Fruit fly (Drosophila melanogaster) whole organism, embryonic: ENCODE measurements around the gene CG2120.

ENCODE experiments used
- CG10959 ChIP-seq: fragments of 200-800 bp; sonication (Bioruptor generic); IDR thresholded peaks from 2 replicates; pipeline ENCODE4 v1.3.6; 2022; ENCODE audit warnings: missing biosample characterization, missing genetic modification characterization
- CG34422 ChIP-seq: fragments of 200-800 bp; sonication (Bioruptor generic); IDR thresholded peaks from 3 replicates; pipeline ENCODE4 v1.3.6; 2022; ENCODE audit warnings: missing biosample characterization, missing genetic modification characterization
- CG5953 ChIP-seq: fragments of 200-800 bp; sonication (Bioruptor generic); IDR thresholded peaks from 2 replicates; pipeline ENCODE4 v1.3.6; 2022; ENCODE audit warnings: missing biosample characterization, missing genetic modification characterization
- CG7987 ChIP-seq: fragments of 200-800 bp; sonication (Bioruptor generic); optimal IDR thresholded peaks from 2 replicates; lab custom pipeline; 2018; ENCODE audit warnings: missing biosample characterization, mild to moderate bottlenecking, missing genetic modification characterization, moderate library complexity
- Drgx ChIP-seq: fragments of 200-800 bp; sonication (Bioruptor generic); IDR thresholded peaks from 2 replicates; pipeline ENCODE4 v1.3.6; 2022; ENCODE audit warnings: missing biosample characterization, missing genetic modification characterization
- Spps ChIP-seq: fragments of 200-800 bp; sonication (Bioruptor generic); optimal IDR thresholded peaks from 2 replicates; lab custom pipeline; 2018; ENCODE audit warnings: missing biosample characterization, mild to moderate bottlenecking, missing genetic modification characterization
- psq ChIP-seq: fragments of 200-800 bp; sonication (Bioruptor generic); optimal IDR thresholded peaks from 2 replicates; lab custom pipeline; 2017; ENCODE audit warnings: missing biosample characterization, missing genetic modification characterization

DNA sequence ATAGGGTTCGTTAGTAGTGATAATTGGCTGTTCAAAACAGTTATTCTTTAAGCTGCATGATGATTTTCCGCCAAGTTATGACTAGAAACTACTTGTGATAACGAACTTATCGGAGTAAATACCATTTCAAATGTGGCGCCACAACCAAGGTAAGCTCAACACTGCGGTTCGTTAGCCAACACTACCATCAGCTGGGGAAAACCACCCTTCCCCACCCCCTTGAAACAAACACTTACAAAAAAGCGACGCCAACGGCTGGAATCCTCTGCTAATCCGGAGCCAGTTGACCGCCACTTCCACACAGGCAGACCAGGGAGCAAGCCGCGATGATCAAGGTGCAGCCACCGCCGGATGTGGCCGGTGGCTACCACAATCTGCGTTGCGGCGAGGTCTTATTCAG lies 17.1 kb downstream of the CG2120 start, which contains the start of gene CG18262:
- TF ChIP-seq CG10959 (GFP tag; lab: Robert Waterston, UW) (no peak), Drgx (GFP tag; lab: Robert Waterston, UW) (no peak), CG34422 (GFP tag; lab: Robert Waterston, UW) (no peak), psq (GFP tag; lab: Kevin White, UChicago) (no peak), Spps (tag; lab: Kevin White, UChicago) (no peak), CG7987 (GFP tag; lab: Kevin White, UChicago) (no peak), CG5953 (GFP tag; lab: Robert Waterston, UW) (no peak)
